Worm (Caenorhabditis elegans) whole organism, young adult: ENCODE data around the gene pqn-68.

Source experiments
- B0019.2 ChIP-seq: fragments of 200-800 bp; sonication (Bioruptor generic); conservative IDR thresholded peaks from 2 replicates; pipeline ENCODE4 v1.3.6; 2022; ENCODE audit warnings: missing genetic modification reagents, missing genetic modification characterization, missing compliant biosample characterization
- B0261.1 ChIP-seq: sonication (generic microtip); optimal IDR thresholded peaks from 2 replicates; lab custom pipeline; 2016; ENCODE audit warnings: mild to moderate bottlenecking, missing genetic modification characterization, moderate library complexity, missing compliant biosample characterization
- C06A6.2 ChIP-seq: fragments of 200-800 bp; sonication (Bioruptor generic); conservative IDR thresholded peaks from 2 replicates; pipeline ENCODE4 v1.3.6; 2022; ENCODE audit warnings: missing genetic modification characterization, missing compliant biosample characterization
- F10E7.11 ChIP-seq: sonication (generic microtip); optimal IDR thresholded peaks from 2 replicates; lab custom pipeline; 2017; ENCODE audit warnings: mild to moderate bottlenecking, missing genetic modification characterization, moderate library complexity, missing compliant biosample characterization
- F57A8.1 ChIP-seq: fragments of 200-800 bp; sonication (Bioruptor generic); optimal IDR thresholded peaks from 2 replicates; lab custom pipeline; 2018; ENCODE audit warnings: mild to moderate bottlenecking, missing genetic modification characterization, moderate library complexity, missing compliant biosample characterization
- Y53F4B.3 ChIP-seq: fragments of 200-800 bp; sonication (Bioruptor generic); IDR thresholded peaks from 2 replicates; pipeline ENCODE4 v1.3.6; 2022; ENCODE audit warnings: missing genetic modification reagents, missing genetic modification characterization, missing compliant biosample characterization
- ama-1 ChIP-seq, 3 experiments: fragments of 150-350 bp in 1 of 3; sonication (generic microtip) in 2 of 3; optimal IDR thresholded peaks; 2 replicates each; lab custom pipeline; 2014 to 2018; ENCODE audit warnings: missing biosample characterization in 2 of 3, missing genetic modification characterization in 2 of 3, missing genetic modification reagents in 2 of 3
- atf-7 ChIP-seq: sonication (generic microtip); optimal IDR thresholded peaks from 2 replicates; lab custom pipeline; 2017; ENCODE audit warnings: mild to moderate bottlenecking, missing genetic modification characterization, missing compliant biosample characterization
- bed-1 ChIP-seq: fragments of 200-800 bp; sonication (Bioruptor generic); IDR thresholded peaks from 2 replicates; pipeline ENCODE4 v1.3.6; 2022; ENCODE audit warnings: missing genetic modification reagents, missing genetic modification characterization, missing compliant biosample characterization
- cebp-2 ChIP-seq: fragments of 200-800 bp; sonication (Bioruptor generic); IDR thresholded peaks from 2 replicates; pipeline ENCODE4 v1.3.6; 2022; ENCODE audit warnings: missing genetic modification characterization, missing compliant biosample characterization
- ceh-27 ChIP-seq: fragments of 200-800 bp; sonication (Bioruptor generic); optimal IDR thresholded peaks from 2 replicates; lab custom pipeline; 2018; ENCODE audit warnings: mild to moderate bottlenecking, missing genetic modification characterization, moderate library complexity, missing compliant biosample characterization
- dox-1 ChIP-seq: fragments of 200-800 bp; sonication (Bioruptor generic); IDR thresholded peaks from 2 replicates; pipeline ENCODE4 v1.3.6; 2022; ENCODE audit warnings: missing genetic modification reagents, missing genetic modification characterization, missing compliant biosample characterization
- egl-44 ChIP-seq: fragments of 200-800 bp; sonication (Bioruptor generic); IDR thresholded peaks from 2 replicates; pipeline ENCODE4 v1.3.6; 2022; ENCODE audit warnings: missing genetic modification reagents, missing genetic modification characterization, missing compliant biosample characterization
- ets-4 ChIP-seq: fragments of 200-800 bp; sonication (Bioruptor generic); optimal IDR thresholded peaks from 2 replicates; lab custom pipeline; 2018; ENCODE audit warnings: mild to moderate bottlenecking, missing genetic modification characterization, missing compliant biosample characterization
- him-1 ChIP-seq: sonication (generic microtip); optimal IDR thresholded peaks from 2 replicates; lab custom pipeline; 2016; ENCODE audit warnings: missing genotype, missing genetic modification reagents, missing genetic modification characterization, missing compliant biosample characterization
- lir-1 ChIP-seq: fragments of 200-800 bp; sonication (Bioruptor generic); conservative IDR thresholded peaks from 2 replicates; pipeline ENCODE4 v1.3.6; 2022; ENCODE audit warnings: missing genetic modification reagents, missing genetic modification characterization, missing compliant biosample characterization
- lsy-27 ChIP-seq: sonication (generic microtip); optimal IDR thresholded peaks from 2 replicates; lab custom pipeline; 2017; ENCODE audit warnings: missing genetic modification characterization, mild to moderate bottlenecking, missing compliant biosample characterization, antibody characterized with exemption, missing genotype, borderline replicate concordance; ENCODE audit not compliant: insufficient read depth
- madf-10 ChIP-seq: sonication (generic microtip); optimal IDR thresholded peaks from 2 replicates; lab custom pipeline; 2016; ENCODE audit warnings: mild to moderate bottlenecking, missing genetic modification characterization, missing compliant biosample characterization
- mel-28 ChIP-seq: sonication (generic microtip); optimal IDR thresholded peaks from 2 replicates; lab custom pipeline; 2016; ENCODE audit warnings: borderline replicate concordance, mild to moderate bottlenecking, missing genetic modification characterization, missing compliant biosample characterization
- mxl-1 ChIP-seq: sonication (generic microtip); optimal IDR thresholded peaks from 2 replicates; lab custom pipeline; 2016; ENCODE audit warnings: missing genetic modification characterization, missing compliant biosample characterization
- nfya-2 ChIP-seq: fragments of 200-800 bp; sonication (Bioruptor generic); IDR thresholded peaks from 2 replicates; pipeline ENCODE4 v1.3.6; 2022; ENCODE audit warnings: missing genetic modification reagents, missing genetic modification characterization, missing compliant biosample characterization
- nhr-80 ChIP-seq: sonication (generic microtip); optimal IDR thresholded peaks from 2 replicates; lab custom pipeline; 2016; ENCODE audit warnings: missing genetic modification characterization, missing compliant biosample characterization
- nhr-90 ChIP-seq: sonication (generic microtip); optimal IDR thresholded peaks from 2 replicates; lab custom pipeline; 2016; ENCODE audit warnings: missing genotype, mild to moderate bottlenecking, missing genetic modification characterization, missing compliant biosample characterization
- repo-1 ChIP-seq: sonication (generic microtip); optimal IDR thresholded peaks from 2 replicates; lab custom pipeline; 2017; ENCODE audit warnings: mild to moderate bottlenecking, missing genetic modification characterization, missing compliant biosample characterization
- rpc-1 ChIP-seq, 2 experiments: fragments of 150-350 bp in 1 of 2; sonication (generic microtip) in 1 of 2; optimal IDR thresholded peaks; 2 replicates each; lab custom pipeline; 2014 to 2018; ENCODE audit warnings: missing biosample characterization in 1 of 2, missing genetic modification characterization in 1 of 2, missing genetic modification reagents in 1 of 2, missing genotype in 1 of 2
- snpc-1.3 ChIP-seq: sonication (generic microtip); optimal IDR thresholded peaks from 2 replicates; lab custom pipeline; 2017; ENCODE audit warnings: missing genetic modification characterization, mild to moderate bottlenecking, missing compliant biosample characterization, antibody characterized with exemption, moderate library complexity, missing genotype, missing genetic modification reagents; ENCODE audit not compliant: insufficient read depth
- unc-130 ChIP-seq: sonication (generic microtip); optimal IDR thresholded peaks from 2 replicates; lab custom pipeline; 2016; ENCODE audit warnings: missing genetic modification reagents, missing genetic modification characterization, missing compliant biosample characterization
- zfh-2 ChIP-seq: fragments of 200-800 bp; sonication (Bioruptor generic); conservative IDR thresholded peaks from 2 replicates; pipeline ENCODE4 v1.3.6; 2022; ENCODE audit warnings: missing genetic modification reagents, missing genetic modification characterization, missing compliant biosample characterization
- ztf-22 ChIP-seq: fragments of 200-800 bp; sonication (Bioruptor generic); optimal IDR thresholded peaks from 2 replicates; lab custom pipeline; 2018; ENCODE audit warnings: mild to moderate bottlenecking, missing genetic modification characterization, moderate library complexity, missing compliant biosample characterization

pqn-68 gene

DNA sequence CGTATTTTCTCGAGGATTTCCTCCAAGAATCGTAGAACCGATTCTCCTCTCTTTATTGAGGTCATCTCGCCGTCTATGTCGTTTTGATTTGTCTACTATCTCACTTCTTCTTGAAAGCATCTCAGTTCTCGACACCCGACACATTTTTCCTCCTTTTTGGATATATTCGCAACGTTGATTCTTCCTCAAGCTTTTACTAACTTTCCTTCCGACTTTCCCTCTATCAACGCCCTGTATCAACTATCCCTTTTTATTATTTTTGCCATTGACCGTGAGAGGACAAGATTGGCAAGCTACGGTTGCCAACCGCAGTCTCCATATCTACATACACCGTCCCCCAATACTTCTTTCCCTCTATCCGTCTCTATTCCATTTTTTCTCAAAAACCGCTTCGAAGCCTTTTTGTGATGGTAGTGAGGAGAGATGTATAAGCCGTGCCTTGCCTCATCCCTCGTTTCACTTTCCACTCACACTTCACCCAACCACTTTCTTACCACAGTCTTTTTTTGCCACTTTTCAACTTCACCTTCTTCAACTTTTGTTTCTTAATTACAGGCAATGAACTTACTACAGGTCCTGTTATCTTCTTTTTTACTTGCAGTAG is 23.4 kb upstream of the pqn-68 start, which contains the start of gene T16G1.2:
Gene T16G1.2 (plus strand): TSS at position 554 of the 604 bp plus-strand sequence.
- TF ChIP-seq C06A6.2 (GFP tag; lab: Robert Waterston, UW) (no peak), Y53F4B.3 (no peak), F57A8.1 (GFP tag; lab: Kevin White, UChicago) (no peak), cebp-2 (GFP tag; lab: Robert Waterston, UW) (no peak), lsy-27 (tag; lab: Kevin White, UChicago) (no peak), snpc-1.3 (tag; lab: Kevin White, UChicago) (no peak), unc-130 (GFP tag; lab: Kevin White, UChicago) (no peak), mxl-1 (tag; lab: Kevin White, UChicago) (no peak), bed-1 (GFP tag; lab: Robert Waterston, UW) (no peak), B0261.1 (tag; lab: Kevin White, UChicago) (no peak), lir-1 (no peak), nhr-90 (tag; lab: Kevin White, UChicago) (no peak), rpc-1 (optimal IDR thresholded peaks at IDR 0.05; lab: Kevin White, UChicago) (no peak), rpc-1 (tag; optimal IDR thresholded peaks at IDR 0.05; lab: Kevin White, UChicago) (no peak), ama-1 (optimal IDR thresholded peaks at IDR 0.05; lab: Kevin White, UChicago) (no peak), ama-1 (GFP tag; optimal IDR thresholded peaks at IDR 0.05; lab: Kevin White, UChicago) (no peak), him-1 (tag; lab: Kevin White, UChicago) (no peak), zfh-2 (GFP tag; lab: Robert Waterston, UW) (no peak)

DNA sequence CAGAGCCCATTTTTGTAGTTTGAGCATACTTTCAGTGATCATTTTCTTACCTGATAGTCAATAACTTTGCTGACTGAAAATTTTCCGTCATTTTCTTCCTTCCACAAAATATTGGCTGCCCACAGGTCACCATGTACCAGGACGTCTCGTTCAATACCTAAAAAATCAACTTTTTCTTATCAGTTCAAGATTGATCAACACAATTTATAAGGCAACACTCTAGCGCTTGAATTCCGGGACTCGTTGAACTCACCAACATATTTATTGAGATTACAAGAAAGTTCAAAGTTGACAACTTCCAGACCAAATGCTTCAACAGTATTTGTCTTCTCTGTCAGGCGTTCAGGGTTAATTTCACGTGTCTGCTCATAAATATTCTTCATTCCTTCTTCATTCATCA is 18.8 kb upstream of the pqn-68 start:
- TF ChIP-seq nhr-80 (tag; lab: Kevin White, UChicago), result peak; percentile 78
- TF ChIP-seq repo-1 (tag; lab: Kevin White, UChicago), result no peak

DNA sequence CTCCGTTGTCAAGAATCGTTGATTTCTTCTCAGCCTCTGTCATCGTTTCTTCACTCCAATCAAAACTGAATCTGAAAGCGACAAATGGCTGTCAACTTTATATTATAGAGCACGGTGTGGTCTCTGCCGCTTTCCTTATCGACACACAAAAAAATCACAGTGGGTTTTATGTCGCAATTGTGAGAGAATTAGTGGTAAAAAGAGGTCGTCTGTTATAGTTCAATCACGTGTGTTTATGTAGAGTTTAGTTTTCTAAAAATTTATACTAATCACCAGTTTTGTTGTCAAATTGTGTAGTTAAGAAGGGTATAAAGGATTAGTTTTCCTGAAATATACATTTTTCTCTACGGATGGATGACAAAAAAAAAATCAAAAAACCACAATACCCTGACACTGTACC is 17.5 kb upstream of the pqn-68 start, which contains the start of gene T16G1.7:
Gene T16G1.7 (minus strand): TSS at position 137 of the 400 bp plus-strand sequence.
- TF ChIP-seq B0019.2 (GFP tag; lab: Robert Waterston, UW) (no peak), nfya-2 (GFP tag; lab: Robert Waterston, UW) (no peak), nhr-90 (tag; lab: Kevin White, UChicago) (peak; percentile 29), madf-10 (tag; lab: Kevin White, UChicago) (no peak), dox-1 (peak; percentile 59; the same call in 1 of the 2 replicates), ceh-27 (GFP tag; lab: Kevin White, UChicago) (no peak), snpc-1.3 (tag; lab: Kevin White, UChicago) (no peak), mel-28 (tag; lab: Kevin White, UChicago) (no peak), nhr-80 (tag; lab: Kevin White, UChicago) (peak; percentile 98), bed-1 (GFP tag; lab: Robert Waterston, UW) (no peak), F10E7.11 (no peak), ets-4 (GFP tag; lab: Kevin White, UChicago) (peak; percentile 68), ztf-22 (peak; percentile 30), atf-7 (tag; lab: Kevin White, UChicago) (peak; percentile 12)
- TF ChIP-seq, all 124 proteins: peak for 6

DNA sequence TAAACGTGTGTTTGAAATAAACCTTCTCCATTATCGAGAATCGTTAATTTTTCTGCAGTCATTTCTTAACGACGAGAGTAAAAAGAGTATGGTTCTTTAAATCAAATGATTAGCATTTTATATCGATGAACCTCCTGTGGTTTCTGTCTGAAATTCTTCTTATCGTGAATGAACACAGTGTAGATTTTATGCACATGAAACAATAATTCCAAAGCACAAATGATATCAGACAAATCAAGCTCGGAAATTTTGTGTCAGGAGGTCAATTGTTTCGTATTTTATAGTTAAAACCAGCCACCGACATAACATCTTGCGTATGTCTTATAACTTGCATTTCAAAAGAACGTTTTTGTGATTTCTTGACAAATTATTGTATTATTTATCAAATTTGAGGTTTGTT is 15.3 kb upstream of the pqn-68 start, which contains the start of gene T16G1.6:
Gene T16G1.6 (minus strand): TSS at position 77 of the 400 bp plus-strand sequence.
- no peak for TF ChIP-seq egl-44 (GFP tag; lab: Robert Waterston, UW)
- no peak for TF ChIP-seq ama-1 (optimal IDR thresholded peaks at IDR 0.05; lab: Kevin White, UChicago)
- TF ChIP-seq ama-1 (GFP tag; optimal IDR thresholded peaks at IDR 0.05; lab: Kevin White, UChicago), result no peak
- no peak for TF ChIP-seq rpc-1 (optimal IDR thresholded peaks at IDR 0.05; lab: Kevin White, UChicago)
- no peak for TF ChIP-seq rpc-1 (tag; optimal IDR thresholded peaks at IDR 0.05; lab: Kevin White, UChicago)
- TF ChIP-seq nhr-80 (tag; lab: Kevin White, UChicago), result peak; percentile 90
